ENCODE assay signal across 1 fruit fly cellular context in genomic region chr3R:8978768-8979167, dm6.
A peak's percentile ranks its signal among the peaks of the same experiment; 100 is the strongest.
TF ChIP-seq lines count a peak whose summit lies in the region.

No protein-coding gene starts in this region.

TF ChIP-seq in whole organism, embryonic, 481 proteins besides CTCF, POLR2A, EP300 and RAD21 (continued from another document):
- TF ChIP-seq nerfin-1 (tag; optimal IDR thresholded peaks at IDR 0.05; lab: Kevin White, UChicago) (peak; percentile 6), ems (GFP tag; optimal IDR thresholded peaks at IDR 0.05; lab: Kevin White, UChicago) (no peak), stc (GFP tag; IDR thresholded peaks at IDR 0.05; lab: Robert Waterston, UW) (peak; percentile 65; the same call in 1 of the 2 replicates), lab (GFP tag; optimal IDR thresholded peaks at IDR 0.05; lab: Kevin White, UChicago) (no peak), lbe (GFP tag; optimal IDR thresholded peaks at IDR 0.05; lab: Kevin White, UChicago) (peak; percentile 40), CG31224 (GFP tag; IDR thresholded peaks at IDR 0.05; lab: Robert Waterston, UW) (no peak), Dp (GFP tag; optimal IDR thresholded peaks at IDR 0.05; lab: Kevin White, UChicago) (no peak), CG11398 (GFP tag; optimal IDR thresholded peaks at IDR 0.05; lab: Kevin White, UChicago) (no peak), Mes4 (GFP tag; optimal IDR thresholded peaks at IDR 0.05; lab: Kevin White, UChicago) (no peak), CG12219 (GFP tag; optimal IDR thresholded peaks at IDR 0.05; lab: Kevin White, UChicago) (no peak), ftz-f1 (GFP tag; optimal IDR thresholded peaks at IDR 0.05; lab: Kevin White, UChicago) (no peak), CG6765 (GFP tag; optimal IDR thresholded peaks at IDR 0.05; lab: Kevin White, UChicago) (no peak)
